Worm (Caenorhabditis elegans) whole organism, late embryonic: Measurements from ENCODE around the gene F34H10.1.
"Not testable (repeated sequence)": the region's sequence is repeated elsewhere in the genome, so short reads cannot be mapped to it uniquely, and the experiment has no call there.

Experiments used
- C38D4.7 ChIP-seq: fragments of 200-800 bp; sonication (Bioruptor generic); optimal IDR thresholded peaks from 2 replicates; lab custom pipeline; 2018; ENCODE audit warnings: mild to moderate bottlenecking, missing genetic modification characterization, moderate library complexity, missing compliant biosample characterization
- ama-1 ChIP-seq: fragments of 150-350 bp; optimal IDR thresholded peaks from 2 replicates; lab custom pipeline; 2014
- ceh-14 ChIP-seq: sonication (generic microtip); optimal IDR thresholded peaks from 2 replicates; lab custom pipeline; 2016; ENCODE audit warnings: missing genotype, missing genetic modification characterization, missing compliant biosample characterization
- ceh-18 ChIP-seq: sonication (generic microtip); optimal IDR thresholded peaks from 2 replicates; lab custom pipeline; 2016; ENCODE audit warnings: missing genetic modification characterization, missing compliant biosample characterization
- ceh-19 ChIP-seq: fragments of 200-800 bp; sonication (Bioruptor generic); optimal IDR thresholded peaks from 2 replicates; lab custom pipeline; 2018; ENCODE audit warnings: mild to moderate bottlenecking, missing genetic modification characterization, missing compliant biosample characterization
- ceh-2 ChIP-seq: sonication (generic microtip); optimal IDR thresholded peaks from 2 replicates; lab custom pipeline; 2016; ENCODE audit warnings: missing genotype, missing genetic modification characterization, missing compliant biosample characterization
- ceh-22 ChIP-seq: sonication (generic microtip); optimal IDR thresholded peaks from 2 replicates; lab custom pipeline; 2017; ENCODE audit warnings: missing biosample characterization, missing genetic modification characterization
- ceh-31 ChIP-seq: sonication (generic microtip); optimal IDR thresholded peaks from 2 replicates; lab custom pipeline; 2016; ENCODE audit warnings: missing genetic modification characterization, missing compliant biosample characterization
- ceh-45 ChIP-seq: fragments of 200-800 bp; sonication (Bioruptor generic); IDR thresholded peaks from 2 replicates; pipeline ENCODE4 v1.3.6; 2022; ENCODE audit warnings: missing genetic modification reagents, missing genetic modification characterization, missing compliant biosample characterization
- ceh-6 ChIP-seq: fragments of 200-800 bp; sonication (Bioruptor generic); optimal IDR thresholded peaks from 2 replicates; lab custom pipeline; 2018; ENCODE audit warnings: mild to moderate bottlenecking, missing genetic modification characterization, missing compliant biosample characterization
- che-1 ChIP-seq: sonication (generic microtip); optimal IDR thresholded peaks from 2 replicates; lab custom pipeline; 2016; ENCODE audit warnings: mild to moderate bottlenecking, missing genetic modification characterization, missing compliant biosample characterization
- dve-1 ChIP-seq: sonication (generic microtip); optimal IDR thresholded peaks from 2 replicates; lab custom pipeline; 2017; ENCODE audit warnings: antibody characterized with exemption, mild to moderate bottlenecking, missing genetic modification characterization, missing compliant biosample characterization
- ets-4 ChIP-seq: sonication (generic microtip); optimal IDR thresholded peaks from 2 replicates; lab custom pipeline; 2016; ENCODE audit warnings: missing genetic modification characterization, missing compliant biosample characterization
- eyg-1 ChIP-seq: sonication (generic microtip); optimal IDR thresholded peaks from 2 replicates; lab custom pipeline; 2016; ENCODE audit warnings: missing genotype, missing genetic modification characterization, missing compliant biosample characterization
- fkh-10 ChIP-seq: fragments of 150-350 bp; optimal IDR thresholded peaks from 2 replicates; lab custom pipeline; 2014; ENCODE audit warnings: missing biosample characterization, missing genetic modification reagents, missing genetic modification characterization
- fkh-6 ChIP-seq: sonication (generic microtip); optimal IDR thresholded peaks from 2 replicates; lab custom pipeline; 2016; ENCODE audit warnings: missing genetic modification characterization, missing compliant biosample characterization
- hlh-13 ChIP-seq: fragments of 200-800 bp; sonication (Bioruptor generic); optimal IDR thresholded peaks from 2 replicates; lab custom pipeline; 2018; ENCODE audit warnings: mild to moderate bottlenecking, missing genetic modification characterization, missing compliant biosample characterization
- hlh-15 ChIP-seq: sonication (generic microtip); optimal IDR thresholded peaks from 2 replicates; lab custom pipeline; 2016; ENCODE audit warnings: missing genetic modification characterization, missing compliant biosample characterization
- hlh-30 ChIP-seq: sonication (generic microtip); optimal IDR thresholded peaks from 2 replicates; lab custom pipeline; 2017; ENCODE audit warnings: antibody characterized with exemption, missing genetic modification characterization, missing compliant biosample characterization; ENCODE audit not compliant: insufficient read depth
- hlh-6 ChIP-seq: sonication (generic microtip); optimal IDR thresholded peaks from 2 replicates; lab custom pipeline; 2016; ENCODE audit warnings: missing genotype, missing genetic modification characterization, missing compliant biosample characterization
- lim-6 ChIP-seq: sonication (generic microtip); optimal IDR thresholded peaks from 2 replicates; lab custom pipeline; 2016; ENCODE audit warnings: missing genetic modification characterization, missing compliant biosample characterization
- nhr-232 ChIP-seq: sonication (generic microtip); optimal IDR thresholded peaks from 2 replicates; lab custom pipeline; 2016; ENCODE audit warnings: missing genetic modification characterization, missing compliant biosample characterization
- odd-2 ChIP-seq: sonication (generic microtip); optimal IDR thresholded peaks from 2 replicates; lab custom pipeline; 2017; ENCODE audit warnings: antibody characterized with exemption, mild to moderate bottlenecking, missing genetic modification characterization, missing compliant biosample characterization
- pag-3 ChIP-seq: sonication (generic microtip); optimal IDR thresholded peaks from 2 replicates; lab custom pipeline; 2016; ENCODE audit warnings: missing compliant biosample characterization, missing genetic modification characterization, borderline replicate concordance
- pax-1 ChIP-seq: fragments of 150-350 bp; optimal IDR thresholded peaks from 2 replicates; lab custom pipeline; 2014; ENCODE audit warnings: missing biosample characterization, missing genetic modification characterization
- pha-2 ChIP-seq: sonication (generic microtip); optimal IDR thresholded peaks from 2 replicates; lab custom pipeline; 2017; ENCODE audit warnings: mild to moderate bottlenecking, missing genetic modification characterization, missing compliant biosample characterization
- pqm-1 ChIP-seq: sonication (generic microtip); optimal IDR thresholded peaks from 2 replicates; lab custom pipeline; 2016; ENCODE audit warnings: missing genetic modification characterization, missing compliant biosample characterization
- ref-2 ChIP-seq: sonication (generic microtip); optimal IDR thresholded peaks from 2 replicates; lab custom pipeline; 2016; ENCODE audit warnings: missing genetic modification characterization, missing compliant biosample characterization
- sdc-2 ChIP-seq: sonication (generic microtip); optimal IDR thresholded peaks from 2 replicates; lab custom pipeline; 2016; ENCODE audit warnings: missing genotype, missing genetic modification characterization, missing compliant biosample characterization
- sox-2 ChIP-seq: fragments of 200-800 bp; sonication (Bioruptor generic); IDR thresholded peaks from 2 replicates; pipeline ENCODE4 v1.3.6; 2022; ENCODE audit warnings: missing genetic modification reagents, missing genetic modification characterization, missing compliant biosample characterization
- sox-4 ChIP-seq: sonication (generic microtip); optimal IDR thresholded peaks from 2 replicates; lab custom pipeline; 2017; ENCODE audit warnings: mild to moderate bottlenecking, missing genetic modification characterization, inconsistent platforms, missing compliant biosample characterization
- syd-9 ChIP-seq: sonication (generic microtip); optimal IDR thresholded peaks from 2 replicates; lab custom pipeline; 2016; ENCODE audit warnings: mild to moderate bottlenecking, missing genetic modification characterization, moderate library complexity, missing compliant biosample characterization
- tbx-7 ChIP-seq: sonication (generic microtip); optimal IDR thresholded peaks from 2 replicates; lab custom pipeline; 2016; ENCODE audit warnings: missing genotype, missing genetic modification characterization, missing compliant biosample characterization
- ttx-3 ChIP-seq: sonication (generic microtip); optimal IDR thresholded peaks from 2 replicates; lab custom pipeline; 2016; ENCODE audit warnings: missing genetic modification reagents, missing genetic modification characterization, missing compliant biosample characterization
- unc-42 ChIP-seq: sonication (generic microtip); optimal IDR thresholded peaks from 2 replicates; lab custom pipeline; 2016; ENCODE audit warnings: missing genotype, missing genetic modification characterization, missing compliant biosample characterization
- unc-86 ChIP-seq: sonication (generic microtip); optimal IDR thresholded peaks from 2 replicates; lab custom pipeline; 2016; ENCODE audit warnings: missing genetic modification characterization, missing compliant biosample characterization
- zip-5 ChIP-seq: sonication (generic microtip); optimal IDR thresholded peaks from 2 replicates; lab custom pipeline; 2016; ENCODE audit warnings: missing genetic modification characterization, missing compliant biosample characterization

Gene F34H10.1

ce11 chrX:9625824-9626223 lies at the start of gene F34H10.1:
TSS of gene F34H10.1 (plus strand) at chrX:9626124.
- not testable (repeated sequence) for TF ChIP-seq zip-5 (tag; lab: Kevin White, UChicago); ceh-6 (GFP tag; lab: Kevin White, UChicago); ceh-45 (GFP tag; lab: Robert Waterston, UW)

- TF ChIP-seq hlh-6 (tag; lab: Kevin White, UChicago) (no peak), fkh-6 (tag; lab: Kevin White, UChicago) (no peak), eyg-1 (tag; lab: Kevin White, UChicago) (no peak), ref-2 (no peak), pha-2 (tag; lab: Kevin White, UChicago) (no peak), odd-2 (no peak), ceh-2 (tag; lab: Kevin White, UChicago) (no peak), pqm-1 (tag; lab: Kevin White, UChicago) (no peak), sox-2 (no peak), sdc-2 (tag; lab: Kevin White, UChicago) (no peak), tbx-7 (tag; lab: Kevin White, UChicago) (no peak), ceh-14 (tag; lab: Kevin White, UChicago) (no peak), ceh-19 (no peak)
- TF ChIP-seq, all 69 proteins: peak for 0
These were observed 49.0 kb upstream of the F34H10.1 start, which contains the start of gene glb-17 for ce11 chrX:9576928-9577327. TSS of gene glb-17 (minus strand) at chrX:9577028.

ce11 chrX:9584333-9584732 lies 41.6 kb upstream of the F34H10.1 start, which contains the start of gene gpx-5:
TSS of gene gpx-5 (plus strand) at chrX:9584668.
- TF ChIP-seq dve-1 (tag; lab: Kevin White, UChicago) (no peak), ets-4 (tag; lab: Kevin White, UChicago) (no peak), ama-1 (no peak), unc-86 (no peak), lim-6 (tag; lab: Kevin White, UChicago) (no peak), syd-9 (tag; lab: Kevin White, UChicago) (no peak), fkh-6 (tag; lab: Kevin White, UChicago) (no peak), ceh-22 (no peak)

ce11 chrX:9585584-9586166 lies 40.2 kb upstream of the F34H10.1 start:
- no peak for TF ChIP-seq ceh-22
- TF ChIP-seq nhr-232 (tag; lab: Kevin White, UChicago) = no peak
- TF ChIP-seq hlh-6 (tag; lab: Kevin White, UChicago) = no peak
- no peak for TF ChIP-seq sox-4 (tag; lab: Kevin White, UChicago)
- TF ChIP-seq ama-1 = no peak
- no peak for TF ChIP-seq ceh-14 (tag; lab: Kevin White, UChicago)
- no peak for TF ChIP-seq eyg-1 (tag; lab: Kevin White, UChicago)
- no peak for TF ChIP-seq hlh-13 (GFP tag; lab: Kevin White, UChicago)
- no peak for TF ChIP-seq hlh-15 (tag; lab: Kevin White, UChicago)
- no peak for TF ChIP-seq fkh-6 (tag; lab: Kevin White, UChicago)
- TF ChIP-seq zip-5 (tag; lab: Kevin White, UChicago) = no peak
- TF ChIP-seq ceh-18 = no peak
- TF ChIP-seq ceh-19 = no peak
- no peak for TF ChIP-seq fkh-10 (GFP tag; lab: Kevin White, UChicago)
- no peak for TF ChIP-seq pag-3 (tag; lab: Kevin White, UChicago)
- TF ChIP-seq ttx-3 (tag; lab: Kevin White, UChicago) = no peak
- no peak for TF ChIP-seq pax-1 (tag; lab: Kevin White, UChicago)
- no peak for TF ChIP-seq sox-2
- TF ChIP-seq odd-2 = no peak

DNA sequence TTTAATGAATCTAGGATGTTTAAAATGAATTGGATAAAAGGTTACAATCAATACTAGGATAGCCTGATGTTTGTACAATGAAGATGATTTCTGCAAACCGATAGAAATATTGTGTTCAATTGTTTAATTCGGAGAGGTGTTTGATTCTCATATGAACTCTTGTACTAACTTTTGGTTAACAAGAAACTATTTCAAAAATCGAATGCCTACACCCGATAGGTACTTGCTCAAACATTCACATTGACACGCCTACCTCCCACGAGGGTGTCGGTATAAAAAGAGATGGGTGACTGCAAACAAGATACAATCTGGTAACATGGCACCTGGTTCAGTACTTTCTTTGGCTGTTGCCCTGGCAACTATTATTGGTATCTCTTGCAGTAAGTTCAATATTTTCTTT lies 38.3 kb upstream of the F34H10.1 start, which contains the start of gene gpx-3:
TSS of gene gpx-3 (plus strand) at position 301 of the 400 bp plus-strand sequence.
- TF ChIP-seq lim-6 (tag; lab: Kevin White, UChicago) = no peak
- TF ChIP-seq C38D4.7 = no peak
- TF ChIP-seq unc-42 (tag; lab: Kevin White, UChicago) = no peak
- no peak for TF ChIP-seq che-1 (tag; lab: Kevin White, UChicago)
- no peak for TF ChIP-seq ceh-31 (tag; lab: Kevin White, UChicago)
- TF ChIP-seq hlh-30 (tag; lab: Kevin White, UChicago) = no peak
- TF ChIP-seq ttx-3 (tag; lab: Kevin White, UChicago) = no peak
